Fruit fly (Drosophila melanogaster) whole organism, embryonic: ENCODE results near the gene CG14120.

Experiments
- Atf-2 ChIP-seq: fragments of 200-800 bp; sonication (Bioruptor generic); optimal IDR thresholded peaks from 2 replicates; lab custom pipeline; 2016; ENCODE audit warnings: missing biosample characterization, missing genetic modification characterization
- Atf3 ChIP-seq: fragments of 200-800 bp; sonication (Bioruptor generic); optimal IDR thresholded peaks from 3 replicates; lab custom pipeline; 2016; ENCODE audit warnings: missing biosample characterization, missing genetic modification characterization
- Atf6 ChIP-seq: fragments of 200-800 bp; sonication (Bioruptor generic); IDR thresholded peaks from 2 replicates; pipeline ENCODE4 v1.3.6; 2022; ENCODE audit warnings: missing biosample characterization, missing genetic modification characterization
- B-H1 ChIP-seq: fragments of 200-800 bp; sonication (Bioruptor generic); IDR thresholded peaks from 3 replicates; pipeline ENCODE4 v1.3.6; 2022; ENCODE audit warnings: missing biosample characterization, missing genetic modification characterization
- CG1024 ChIP-seq: fragments of 200-800 bp; sonication (Bioruptor generic); IDR thresholded peaks from 2 replicates; pipeline ENCODE4 v1.3.6; 2022; ENCODE audit warnings: missing biosample characterization, missing genetic modification characterization
- CG10366 ChIP-seq: fragments of 200-800 bp; sonication (Bioruptor generic); IDR thresholded peaks from 2 replicates; pipeline ENCODE4 v1.3.6; 2022; ENCODE audit warnings: missing biosample characterization, missing genetic modification characterization
- CG10431 ChIP-seq: fragments of 200-800 bp; sonication (Bioruptor generic); optimal IDR thresholded peaks from 3 replicates; lab custom pipeline; 2018; ENCODE audit warnings: missing biosample characterization, mild to moderate bottlenecking, missing genetic modification characterization
- CG10979 ChIP-seq: fragments of 200-800 bp; sonication (Bioruptor generic); optimal IDR thresholded peaks from 2 replicates; lab custom pipeline; 2018; ENCODE audit warnings: missing biosample characterization, mild to moderate bottlenecking, missing genetic modification characterization, moderate library complexity
- CG11247 ChIP-seq: fragments of 200-800 bp; sonication (Bioruptor generic); IDR thresholded peaks from 2 replicates; pipeline ENCODE4 v1.3.6; 2022; ENCODE audit warnings: missing biosample characterization, missing genetic modification characterization
- CG11398 ChIP-seq: fragments of 200-800 bp; sonication (Bioruptor generic); optimal IDR thresholded peaks from 2 replicates; lab custom pipeline; 2016; ENCODE audit warnings: missing biosample characterization, missing genetic modification characterization
- CG12659 ChIP-seq: fragments of 200-800 bp; sonication (Bioruptor generic); optimal IDR thresholded peaks from 3 replicates; lab custom pipeline; 2017; ENCODE audit warnings: mild to moderate bottlenecking, missing biosample characterization, missing genetic modification reagents, missing genetic modification characterization
- CG15269 ChIP-seq: fragments of 200-800 bp; sonication (Bioruptor generic); optimal IDR thresholded peaks from 2 replicates; lab custom pipeline; 2018; ENCODE audit warnings: missing biosample characterization, mild to moderate bottlenecking, missing genetic modification characterization, moderate library complexity
- CG17328 ChIP-seq: fragments of 200-800 bp; sonication (Bioruptor generic); IDR thresholded peaks from 2 replicates; pipeline ENCODE4 v1.3.6; 2022; ENCODE audit warnings: missing biosample characterization, missing genetic modification characterization
- CG31441 ChIP-seq: fragments of 200-800 bp; sonication (Bioruptor generic); IDR thresholded peaks from 2 replicates; pipeline ENCODE4 v1.3.6; 2022; ENCODE audit warnings: missing biosample characterization, missing genetic modification characterization
- CG34224 ChIP-seq: fragments of 200-800 bp; sonication (Bioruptor generic); IDR thresholded peaks from 3 replicates; pipeline ENCODE4 v1.3.6; 2022; ENCODE audit warnings: missing biosample characterization, missing genetic modification characterization; ENCODE audit not compliant: partially characterized antibody
- CG3838 ChIP-seq: fragments of 200-800 bp; sonication (Bioruptor generic); optimal IDR thresholded peaks from 3 replicates; lab custom pipeline; 2016; ENCODE audit warnings: missing biosample characterization, missing genetic modification characterization
- CG6854 ChIP-seq: fragments of 200-800 bp; sonication (Bioruptor generic); optimal IDR thresholded peaks from 3 replicates; lab custom pipeline; 2017; ENCODE audit warnings: missing biosample characterization, mild to moderate bottlenecking, missing genetic modification characterization
- CG8359 ChIP-seq: fragments of 200-800 bp; sonication (Bioruptor generic); optimal IDR thresholded peaks from 2 replicates; lab custom pipeline; 2017; ENCODE audit warnings: missing biosample characterization, mild to moderate bottlenecking, missing genetic modification characterization, borderline replicate concordance
- CG8478 ChIP-seq: fragments of >200 bp; optimal IDR thresholded peaks from 2 replicates; lab custom pipeline; 2018
- CG8924 ChIP-seq: fragments of 200-800 bp; optimal IDR thresholded peaks from 3 replicates; lab custom pipeline; 2019; ENCODE audit warnings: missing biosample characterization, mild to moderate bottlenecking, missing genetic modification characterization, moderate library complexity
- CG9437 ChIP-seq: fragments of 200-800 bp; sonication (Bioruptor generic); optimal IDR thresholded peaks from 2 replicates; lab custom pipeline; 2018; ENCODE audit warnings: missing biosample characterization, mild to moderate bottlenecking, missing genetic modification characterization
- Camta ChIP-seq: fragments of 200-800 bp; sonication (Bioruptor generic); optimal IDR thresholded peaks from 2 replicates; lab custom pipeline; 2016; ENCODE audit warnings: missing biosample characterization, missing genetic modification characterization
- Dad ChIP-seq: fragments of 200-800 bp; sonication (Bioruptor generic); optimal IDR thresholded peaks from 3 replicates; lab custom pipeline; 2016; ENCODE audit warnings: missing biosample characterization, missing genetic modification characterization
- Dbx ChIP-seq: fragments of 200-800 bp; sonication (Bioruptor generic); IDR thresholded peaks from 3 replicates; pipeline ENCODE4 v1.3.6; 2022; ENCODE audit warnings: missing biosample characterization, missing genetic modification characterization
- MTF-1 ChIP-seq: fragments of 200-800 bp; sonication (Bioruptor generic); optimal IDR thresholded peaks from 2 replicates; lab custom pipeline; 2018; ENCODE audit warnings: missing biosample characterization, mild to moderate bottlenecking, missing genetic modification characterization, borderline replicate concordance
- Nf-YA ChIP-seq: fragments of 200-800 bp; sonication (Bioruptor generic); IDR thresholded peaks from 2 replicates; pipeline ENCODE4 v1.3.6; 2022; ENCODE audit warnings: missing biosample characterization, missing genetic modification characterization
- Opbp ChIP-seq: fragments of 200-800 bp; sonication (Bioruptor generic); IDR thresholded peaks from 3 replicates; pipeline ENCODE4 v1.3.6; 2022; ENCODE audit warnings: missing biosample characterization, missing genetic modification characterization; ENCODE audit not compliant: partially characterized antibody
- Stat92E ChIP-seq, 3 experiments: fragments of >200 bp in 2 of 3; fragments of 200-800 bp in 1 of 3; sonication (Bioruptor generic) in 1 of 3; optimal IDR thresholded peaks; 2 replicates each; lab custom pipeline; 2017 to 2019; ENCODE audit warnings: missing biosample characterization in 3 of 3, missing genetic modification characterization in 3 of 3, mild to moderate bottlenecking in 1 of 3, moderate library complexity in 1 of 3
- abd-A ChIP-seq: fragments of 200-800 bp; sonication (Bioruptor generic); optimal IDR thresholded peaks from 3 replicates; lab custom pipeline; 2019; ENCODE audit warnings: missing biosample characterization, mild to moderate bottlenecking, missing genetic modification characterization, moderate library complexity
- ap ChIP-seq: fragments of 200-800 bp; sonication (Bioruptor generic); IDR thresholded peaks from 2 replicates; pipeline ENCODE4 v1.3.6; 2022; ENCODE audit warnings: missing biosample characterization, missing genetic modification characterization
- ato ChIP-seq: fragments of 200-800 bp; sonication (Bioruptor generic); IDR thresholded peaks from 2 replicates; pipeline ENCODE4 v1.3.6; 2022; ENCODE audit warnings: missing biosample characterization, missing genetic modification characterization; ENCODE audit not compliant: partially characterized antibody
- az2 ChIP-seq: fragments of 200-800 bp; sonication (Bioruptor generic); optimal IDR thresholded peaks from 3 replicates; lab custom pipeline; 2016; ENCODE audit warnings: missing biosample characterization, missing genetic modification characterization
- bbx ChIP-seq: fragments of 200-800 bp; sonication (Bioruptor generic); IDR thresholded peaks from 2 replicates; pipeline ENCODE4 v1.3.6; 2022; ENCODE audit warnings: missing biosample characterization, missing genetic modification characterization; ENCODE audit not compliant: partially characterized antibody
- crp ChIP-seq, 2 experiments: fragments of 200-800 bp; sonication (Bioruptor generic); optimal IDR thresholded peaks; 2 replicates in 1 of 2; 3 replicates in 1 of 2; lab custom pipeline; 2017; ENCODE audit warnings: missing biosample characterization in 2 of 2, missing genetic modification characterization in 2 of 2, mild to moderate bottlenecking in 1 of 2, moderate library complexity in 1 of 2
- da ChIP-seq: fragments of 200-800 bp; sonication (Bioruptor generic); optimal IDR thresholded peaks from 2 replicates; lab custom pipeline; 2016; ENCODE audit warnings: missing biosample characterization, missing genetic modification characterization
- dan ChIP-seq: fragments of 200-800 bp; sonication (Bioruptor generic); IDR thresholded peaks from 2 replicates; pipeline ENCODE4 v1.3.6; 2022; ENCODE audit warnings: missing biosample characterization, missing genetic modification characterization
- danr ChIP-seq: fragments of 200-800 bp; sonication (Bioruptor generic); IDR thresholded peaks from 2 replicates; pipeline ENCODE4 v1.3.6; 2022; ENCODE audit warnings: missing biosample characterization, missing genetic modification characterization
- dmrt99B ChIP-seq: fragments of 200-800 bp; sonication (Bioruptor generic); optimal IDR thresholded peaks from 2 replicates; lab custom pipeline; 2018; ENCODE audit warnings: missing biosample characterization, mild to moderate bottlenecking, missing genetic modification characterization, moderate library complexity
- eve ChIP-seq, 2 experiments: fragments of >200 bp; optimal IDR thresholded peaks; 2 replicates each; lab custom pipeline; 2017; ENCODE audit warnings: missing biosample characterization in 2 of 2, missing genetic modification characterization in 2 of 2
- exex ChIP-seq: fragments of 200-800 bp; sonication (Bioruptor generic); optimal IDR thresholded peaks from 4 replicates; lab custom pipeline; 2018; ENCODE audit warnings: missing biosample characterization, mild to moderate bottlenecking, missing genetic modification characterization, moderate library complexity
- gem ChIP-seq: fragments of 200-800 bp; sonication (Bioruptor generic); optimal IDR thresholded peaks from 2 replicates; lab custom pipeline; 2019; ENCODE audit warnings: missing biosample characterization, mild to moderate bottlenecking, missing genetic modification characterization, moderate library complexity
- insv ChIP-seq, 2 experiments: fragments of 200-800 bp; sonication (Bioruptor generic); optimal IDR thresholded peaks; 3 replicates each; lab custom pipeline; 2016 to 2018; ENCODE audit warnings: missing biosample characterization in 2 of 2, missing genetic modification characterization in 2 of 2
- kah ChIP-seq: fragments of 200-800 bp; sonication (Bioruptor generic); optimal IDR thresholded peaks from 2 replicates; lab custom pipeline; 2018; ENCODE audit warnings: missing biosample characterization, mild to moderate bottlenecking, missing genetic modification characterization
- lab ChIP-seq: fragments of 200-800 bp; sonication (Bioruptor generic); optimal IDR thresholded peaks from 3 replicates; lab custom pipeline; 2017; ENCODE audit warnings: missing biosample characterization, missing genetic modification characterization, mild to moderate bottlenecking, moderate library complexity, missing genetic modification reagents
- otp ChIP-seq: fragments of 200-800 bp; sonication (Bioruptor generic); IDR thresholded peaks from 3 replicates; pipeline ENCODE4, ENCODE4 v1.3.6; 2022; ENCODE audit warnings: missing biosample characterization, missing genetic modification characterization
- repo ChIP-seq: fragments of 200-800 bp; sonication (Bioruptor generic); optimal IDR thresholded peaks from 2 replicates; lab custom pipeline; 2016; ENCODE audit warnings: missing biosample characterization, missing genetic modification characterization
- tna ChIP-seq: fragments of 200-800 bp; sonication (Bioruptor generic); IDR thresholded peaks from 2 replicates; pipeline ENCODE4 v1.3.6; 2022; ENCODE audit warnings: missing biosample characterization, missing genetic modification characterization; ENCODE audit not compliant: partially characterized antibody
- vnd ChIP-seq: fragments of 200-800 bp; sonication (Bioruptor generic); IDR thresholded peaks from 3 replicates; pipeline ENCODE4 v1.3.6; 2022; ENCODE audit warnings: missing biosample characterization, missing genetic modification characterization; ENCODE audit not compliant: partially characterized antibody
- wek ChIP-seq: fragments of 200-800 bp; sonication (Bioruptor generic); optimal IDR thresholded peaks from 3 replicates; lab custom pipeline; 2018; ENCODE audit warnings: missing biosample characterization, mild to moderate bottlenecking, missing genetic modification characterization, moderate library complexity
- zen ChIP-seq: fragments of 200-800 bp; sonication (Bioruptor generic); optimal IDR thresholded peaks from 3 replicates; lab custom pipeline; 2018; ENCODE audit warnings: missing biosample characterization, mild to moderate bottlenecking, missing genetic modification characterization, moderate library complexity

Gene CG14120

dm6 chr3L:12849867-12850301 lies 35.0 kb upstream of the CG14120 start, which contains the start of the genes CG10948 and Wbp2 (continued):
- TF ChIP-seq zen (tag; lab: Kevin White, UChicago), result peak; percentile 97
- no peak for TF ChIP-seq az2
- TF ChIP-seq lab, result no peak
- TF ChIP-seq repo (GFP tag; lab: Kevin White, UChicago), result no peak
- TF ChIP-seq CG8924 (tag; lab: Kevin White, UChicago), result no peak
- TF ChIP-seq CG8359 (GFP tag; lab: Kevin White, UChicago), result no peak
- no peak for TF ChIP-seq gem (tag; lab: Kevin White, UChicago)
- TF ChIP-seq CG3838 (GFP tag; lab: Kevin White, UChicago), result no peak
- peak; percentile 22 for TF ChIP-seq CG10979 (tag; lab: Kevin White, UChicago)
- TF ChIP-seq dan (GFP tag; lab: Robert Waterston, UW), result no peak
- no peak for TF ChIP-seq da
- no peak for TF ChIP-seq Atf-2 (GFP tag; lab: Kevin White, UChicago)
- TF ChIP-seq kah, result peak; percentile 88
- TF ChIP-seq Atf3, result peak; percentile 16
- no peak for TF ChIP-seq vnd (GFP tag; lab: Robert Waterston, UW)
- no peak for TF ChIP-seq danr (GFP tag; lab: Robert Waterston, UW)
- peak; percentile 30; the same call in 1 of the 2 replicates for TF ChIP-seq tna
- no peak for TF ChIP-seq eve (GFP tag; optimal IDR thresholded peaks at IDR 0.05; lab: Kevin White, UChicago)
- no peak for TF ChIP-seq B-H1
- TF ChIP-seq CG31441 (GFP tag; lab: Robert Waterston, UW), result no peak
- no peak for TF ChIP-seq MTF-1
- TF ChIP-seq CG1024 (GFP tag; lab: Robert Waterston, UW), result no peak
- no peak for TF ChIP-seq wek (GFP tag; lab: Kevin White, UChicago)
- TF ChIP-seq CG12659 (GFP tag; lab: Kevin White, UChicago), result peak; percentile 89
- peak; percentile 21 for TF ChIP-seq CG10431 (GFP tag; lab: Kevin White, UChicago)
- TF ChIP-seq bbx (GFP tag; lab: Robert Waterston, UW), result peak; percentile 59
- TF ChIP-seq otp, result no peak
- no peak for TF ChIP-seq CG11398 (GFP tag; lab: Kevin White, UChicago)
- TF ChIP-seq CG8478 (lab: Kevin White, UChicago), result no peak
- TF ChIP-seq exex, result peak; percentile 95
- no peak for TF ChIP-seq ap (GFP tag; lab: Robert Waterston, UW)
- TF ChIP-seq CG34224 (GFP tag; lab: Robert Waterston, UW), result peak; percentile 49
- TF ChIP-seq Opbp, result peak; percentile 76
- no peak for TF ChIP-seq ato (GFP tag; lab: Robert Waterston, UW)
- peak in 1 of 3 experiments; percentile 21 for TF ChIP-seq Stat92E (GFP tag; optimal IDR thresholded peaks at IDR 0.05; lab: Kevin White, UChicago)
- peak; percentile 7 for TF ChIP-seq Dad (GFP tag; lab: Kevin White, UChicago)
- TF ChIP-seq abd-A (tag; lab: Kevin White, UChicago), result peak; percentile 98
- TF ChIP-seq crp (GFP tag; optimal IDR thresholded peaks at IDR 0.05; lab: Kevin White, UChicago), result peak; percentile 34 to 90
- no peak for TF ChIP-seq CG15269
- TF ChIP-seq Dbx (GFP tag; lab: Robert Waterston, UW), result no peak
- TF ChIP-seq CG9437 (GFP tag; lab: Kevin White, UChicago), result peak; percentile 33
- no peak for TF ChIP-seq Nf-YA
- TF ChIP-seq insv (GFP tag; optimal IDR thresholded peaks at IDR 0.05; lab: Kevin White, UChicago), result no peak
- TF ChIP-seq dmrt99B (tag; lab: Kevin White, UChicago), result no peak
- TF ChIP-seq Camta (GFP tag; lab: Kevin White, UChicago), result no peak
- no peak for TF ChIP-seq CG11247 (GFP tag; lab: Robert Waterston, UW)
- TF ChIP-seq Atf6 (GFP tag; lab: Robert Waterston, UW), result no peak
- TF ChIP-seq CG6854 (GFP tag; lab: Kevin White, UChicago), result peak; percentile 47
- no peak for TF ChIP-seq CG10366
- no peak for TF ChIP-seq CG17328 (GFP tag; lab: Robert Waterston, UW)
